Fruit fly (Drosophila melanogaster) whole organism, embryonic: ENCODE results near the gene jim.

Experiments
- Antp ChIP-seq: fragments of 200-800 bp; sonication (Bioruptor generic); optimal IDR thresholded peaks from 3 replicates; lab custom pipeline; 2016; ENCODE audit warnings: missing biosample characterization, missing genetic modification characterization
- Atf-2 ChIP-seq: fragments of 200-800 bp; sonication (Bioruptor generic); optimal IDR thresholded peaks from 2 replicates; lab custom pipeline; 2016; ENCODE audit warnings: missing biosample characterization, missing genetic modification characterization
- BEAF-32 ChIP-seq: fragments of 200-800 bp; sonication (Bioruptor generic); optimal IDR thresholded peaks from 3 replicates; lab custom pipeline; 2017; ENCODE audit warnings: missing biosample characterization, missing genetic modification characterization, mild to moderate bottlenecking, moderate library complexity, missing genetic modification reagents
- Bdp1 ChIP-seq: fragments of 200-800 bp; sonication (Bioruptor generic); optimal IDR thresholded peaks from 3 replicates; lab custom pipeline; 2016; ENCODE audit warnings: missing biosample characterization, missing genetic modification characterization
- BtbVII ChIP-seq: fragments of 200-800 bp; sonication (Bioruptor generic); optimal IDR thresholded peaks from 3 replicates; lab custom pipeline; 2017; ENCODE audit warnings: missing biosample characterization, mild to moderate bottlenecking, missing genetic modification characterization
- CG14050 ChIP-seq: fragments of 200-800 bp; sonication (Bioruptor generic); IDR thresholded peaks from 3 replicates; pipeline ENCODE4 v1.3.6; 2022; ENCODE audit warnings: missing biosample characterization, missing genetic modification characterization
- CG17328 ChIP-seq: fragments of 200-800 bp; sonication (Bioruptor generic); IDR thresholded peaks from 2 replicates; pipeline ENCODE4 v1.3.6; 2022; ENCODE audit warnings: missing biosample characterization, missing genetic modification characterization
- CG17568 ChIP-seq: fragments of 200-800 bp; sonication (Bioruptor generic); optimal IDR thresholded peaks from 2 replicates; lab custom pipeline; 2018; ENCODE audit warnings: missing biosample characterization, mild to moderate bottlenecking, missing genetic modification characterization, moderate library complexity
- CG17912 ChIP-seq: fragments of 200-800 bp; sonication (Bioruptor generic); optimal IDR thresholded peaks from 2 replicates; lab custom pipeline; 2018; ENCODE audit warnings: missing biosample characterization, mild to moderate bottlenecking, missing genetic modification characterization
- CG1792 ChIP-seq: fragments of 200-800 bp; sonication (Bioruptor generic); optimal IDR thresholded peaks from 2 replicates; lab custom pipeline; 2016; ENCODE audit warnings: missing biosample characterization, missing genetic modification characterization
- CG18764 ChIP-seq: fragments of 200-800 bp; sonication (Bioruptor generic); optimal IDR thresholded peaks from 3 replicates; lab custom pipeline; 2016; ENCODE audit warnings: missing biosample characterization, missing genetic modification characterization
- CG43689 ChIP-seq: fragments of 200-800 bp; sonication (Bioruptor generic); IDR thresholded peaks from 2 replicates; pipeline ENCODE4 v1.3.6; 2022; ENCODE audit warnings: missing biosample characterization, missing genetic modification characterization
- CG4424 ChIP-seq: fragments of 200-800 bp; sonication (Bioruptor generic); optimal IDR thresholded peaks from 3 replicates; lab custom pipeline; 2016; ENCODE audit warnings: missing biosample characterization, missing genetic modification characterization
- CG7556 ChIP-seq: fragments of 200-800 bp; sonication (Bioruptor generic); optimal IDR thresholded peaks from 2 replicates; lab custom pipeline; 2017; ENCODE audit warnings: missing biosample characterization, mild to moderate bottlenecking, missing genetic modification characterization
- CG7839 ChIP-seq: fragments of 200-800 bp; sonication (Bioruptor generic); optimal IDR thresholded peaks from 3 replicates; lab custom pipeline; 2018; ENCODE audit warnings: missing biosample characterization, mild to moderate bottlenecking, missing genetic modification characterization, moderate library complexity
- CG7987 ChIP-seq: fragments of 200-800 bp; sonication (Bioruptor generic); optimal IDR thresholded peaks from 2 replicates; lab custom pipeline; 2018; ENCODE audit warnings: missing biosample characterization, mild to moderate bottlenecking, missing genetic modification characterization, moderate library complexity
- D ChIP-seq, 2 experiments: fragments of 200-800 bp in 1 of 2; fragments of >200 bp in 1 of 2; sonication (Bioruptor generic) in 1 of 2; optimal IDR thresholded peaks; 2 replicates in 1 of 2; 3 replicates in 1 of 2; lab custom pipeline; 2017; ENCODE audit warnings: mild to moderate bottlenecking in 1 of 2, missing biosample characterization in 1 of 2, missing genetic modification characterization in 1 of 2, missing genetic modification reagents in 1 of 2
- Dll ChIP-seq: fragments of 200-800 bp; sonication (Bioruptor generic); IDR thresholded peaks from 4 replicates; pipeline ENCODE4 v1.3.6; 2022; ENCODE audit warnings: missing biosample characterization, missing genetic modification characterization; ENCODE audit not compliant: partially characterized antibody
- Dref ChIP-seq: fragments of 200-800 bp; sonication (Bioruptor generic); IDR thresholded peaks from 2 replicates; pipeline ENCODE4 v1.3.6; 2022; ENCODE audit warnings: missing biosample characterization, missing genetic modification characterization
- E2f2 ChIP-seq: fragments of 200-800 bp; sonication (Bioruptor generic); IDR thresholded peaks from 2 replicates; pipeline ENCODE4 v1.3.6; 2022; ENCODE audit warnings: missing biosample characterization, missing genetic modification characterization
- HLH54F ChIP-seq: fragments of 200-800 bp; sonication (Bioruptor generic); optimal IDR thresholded peaks from 3 replicates; lab custom pipeline; 2016; ENCODE audit warnings: missing biosample characterization, missing genetic modification characterization
- Kr ChIP-seq: fragments of 200-800 bp; sonication (Bioruptor generic); optimal IDR thresholded peaks from 2 replicates; lab custom pipeline; 2017; ENCODE audit warnings: missing biosample characterization, mild to moderate bottlenecking, missing genetic modification characterization
- Mes4 ChIP-seq: fragments of 200-800 bp; sonication (Bioruptor generic); optimal IDR thresholded peaks from 2 replicates; lab custom pipeline; 2016; ENCODE audit warnings: missing biosample characterization, missing genetic modification characterization
- NfI ChIP-seq: fragments of 200-800 bp; sonication (Bioruptor generic); optimal IDR thresholded peaks from 3 replicates; lab custom pipeline; 2018; ENCODE audit warnings: missing biosample characterization, mild to moderate bottlenecking, missing genetic modification characterization, moderate library complexity
- Optix ChIP-seq: fragments of 200-800 bp; sonication (Bioruptor generic); IDR thresholded peaks from 3 replicates; pipeline ENCODE4 v1.3.6; 2022; ENCODE audit warnings: missing biosample characterization, missing genetic modification characterization
- Sox102F ChIP-seq: fragments of 200-800 bp; sonication (Bioruptor generic); optimal IDR thresholded peaks from 2 replicates; lab custom pipeline; 2018; ENCODE audit warnings: missing biosample characterization, mild to moderate bottlenecking, missing genetic modification characterization, moderate library complexity
- ash1 ChIP-seq: fragments of 200-800 bp; sonication (Bioruptor generic); optimal IDR thresholded peaks from 2 replicates; lab custom pipeline; 2018; ENCODE audit warnings: missing biosample characterization, mild to moderate bottlenecking, missing genetic modification characterization
- bbx ChIP-seq: fragments of 200-800 bp; sonication (Bioruptor generic); IDR thresholded peaks from 2 replicates; pipeline ENCODE4 v1.3.6; 2022; ENCODE audit warnings: missing biosample characterization, missing genetic modification characterization; ENCODE audit not compliant: partially characterized antibody
- bowl ChIP-seq: fragments of 200-800 bp; sonication (Bioruptor generic); IDR thresholded peaks from 2 replicates; pipeline ENCODE4 v1.3.6; 2022; ENCODE audit warnings: missing biosample characterization, missing genetic modification characterization
- crc ChIP-seq: fragments of 200-800 bp; sonication (Bioruptor generic); optimal IDR thresholded peaks from 2 replicates; lab custom pipeline; 2016; ENCODE audit warnings: missing biosample characterization, missing genetic modification characterization
- dan ChIP-seq: fragments of 200-800 bp; sonication (Bioruptor generic); IDR thresholded peaks from 2 replicates; pipeline ENCODE4 v1.3.6; 2022; ENCODE audit warnings: missing biosample characterization, missing genetic modification characterization
- dati ChIP-seq: fragments of 200-800 bp; sonication (Bioruptor generic); IDR thresholded peaks from 2 replicates; pipeline ENCODE4 v1.3.6; 2022; ENCODE audit warnings: missing biosample characterization, missing genetic modification characterization
- fd3F ChIP-seq: fragments of 200-800 bp; sonication (Bioruptor generic); optimal IDR thresholded peaks from 2 replicates; lab custom pipeline; 2018; ENCODE audit warnings: missing biosample characterization, mild to moderate bottlenecking, missing genetic modification characterization, moderate library complexity
- grau ChIP-seq: fragments of 200-800 bp; optimal IDR thresholded peaks from 3 replicates; lab custom pipeline; 2019; ENCODE audit warnings: missing biosample characterization, mild to moderate bottlenecking, missing genetic modification characterization, moderate library complexity
- jing ChIP-seq: fragments of 200-800 bp; sonication (Bioruptor generic); optimal IDR thresholded peaks from 2 replicates; lab custom pipeline; 2018; ENCODE audit warnings: missing biosample characterization, mild to moderate bottlenecking, missing genetic modification characterization
- pb ChIP-seq: fragments of 200-800 bp; sonication (Bioruptor generic); optimal IDR thresholded peaks from 3 replicates; lab custom pipeline; 2016; ENCODE audit warnings: missing biosample characterization, missing genetic modification characterization
- pnt ChIP-seq: fragments of 200-800 bp; sonication (Bioruptor generic); optimal IDR thresholded peaks from 3 replicates; lab custom pipeline; 2016; ENCODE audit warnings: missing biosample characterization, missing genetic modification characterization
- prd ChIP-seq, 3 experiments: fragments of >200 bp in 2 of 3; fragments of 200-800 bp in 1 of 3; sonication (Bioruptor generic) in 1 of 3; optimal IDR thresholded peaks in 2 of 3; IDR thresholded peaks in 1 of 3; 2 replicates in 2 of 3; 3 replicates in 1 of 3; pipeline versions ENCODE4 v1.3.6 to Lab custom; 2017 to 2022; ENCODE audit warnings: missing biosample characterization in 1 of 3, missing genetic modification characterization in 1 of 3
- repo ChIP-seq: fragments of 200-800 bp; sonication (Bioruptor generic); optimal IDR thresholded peaks from 2 replicates; lab custom pipeline; 2016; ENCODE audit warnings: missing biosample characterization, missing genetic modification characterization
- run ChIP-seq: fragments of 200-800 bp; sonication (Bioruptor generic); optimal IDR thresholded peaks from 3 replicates; lab custom pipeline; 2018; ENCODE audit warnings: missing biosample characterization, mild to moderate bottlenecking, missing genetic modification characterization
- sens-2 ChIP-seq: fragments of 200-800 bp; sonication (Bioruptor generic); IDR thresholded peaks from 2 replicates; pipeline ENCODE4 v1.3.6; 2022; ENCODE audit warnings: missing biosample characterization, missing genetic modification characterization
- seq ChIP-seq: fragments of 200-800 bp; sonication (Bioruptor generic); IDR thresholded peaks from 2 replicates; pipeline ENCODE4 v1.3.6; 2022; ENCODE audit warnings: missing biosample characterization, missing genetic modification characterization
- slou ChIP-seq: fragments of 200-800 bp; sonication (Bioruptor generic); optimal IDR thresholded peaks from 3 replicates; lab custom pipeline; 2016; ENCODE audit warnings: missing biosample characterization, missing genetic modification characterization
- sna ChIP-seq: fragments of 200-800 bp; sonication (Bioruptor generic); IDR thresholded peaks from 2 replicates; pipeline ENCODE4 v1.3.6; 2022; ENCODE audit warnings: missing biosample characterization, missing genetic modification characterization; ENCODE audit not compliant: partially characterized antibody
- sr ChIP-seq: fragments of 200-800 bp; sonication (Bioruptor generic); IDR thresholded peaks from 3 replicates; pipeline ENCODE4 v1.3.6; 2022; ENCODE audit warnings: missing biosample characterization, missing genetic modification characterization
- toy ChIP-seq: fragments of 200-800 bp; sonication (Bioruptor generic); IDR thresholded peaks from 2 replicates; pipeline ENCODE4 v1.3.6; 2022; ENCODE audit warnings: missing biosample characterization, missing genetic modification characterization
- twi ChIP-seq: fragments of 200-800 bp; optimal IDR thresholded peaks from 2 replicates; lab custom pipeline; 2019; ENCODE audit warnings: missing biosample characterization, mild to moderate bottlenecking, missing genetic modification characterization, moderate library complexity
- yki ChIP-seq: fragments of >200 bp; optimal IDR thresholded peaks from 3 replicates; lab custom pipeline; 2018
- zen2 ChIP-seq: fragments of 200-800 bp; sonication (Bioruptor generic); IDR thresholded peaks from 3 replicates; pipeline ENCODE4 v1.3.6; 2022; ENCODE audit warnings: missing biosample characterization, missing genetic modification characterization; ENCODE audit not compliant: partially characterized antibody

The jim gene

DNA sequence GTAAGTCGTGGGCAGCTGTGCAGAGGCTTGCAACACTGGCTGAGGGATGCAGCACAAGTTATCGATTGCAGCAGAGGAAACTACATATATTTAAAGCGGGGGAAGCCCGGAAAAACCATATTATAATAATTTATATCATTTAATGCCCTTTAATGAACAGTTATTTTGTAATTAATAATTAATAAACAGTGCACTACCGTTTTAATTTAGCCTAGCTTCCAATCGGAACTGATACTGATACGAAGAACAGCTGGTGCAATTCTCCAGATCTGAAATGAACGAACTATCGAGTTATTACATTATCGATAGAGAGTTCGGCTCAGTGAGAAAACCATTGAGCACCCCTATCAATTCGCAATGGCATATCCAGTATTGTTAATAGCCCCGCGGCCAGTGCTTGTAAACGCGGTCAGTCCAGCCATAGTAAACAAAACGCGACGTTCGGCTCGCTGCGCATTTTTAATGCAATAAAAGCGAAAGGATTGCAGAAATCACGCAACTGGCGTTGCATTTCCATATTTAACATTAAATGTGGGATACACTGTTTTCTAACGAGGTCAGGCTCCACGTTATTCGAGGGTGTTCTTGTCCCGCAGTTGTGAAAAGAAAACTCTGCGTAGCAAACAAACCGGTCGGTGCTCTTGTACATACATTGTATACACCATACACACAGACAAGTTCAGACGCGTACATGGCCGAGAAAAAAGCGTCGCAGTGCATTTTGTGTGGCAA lies 93.4 kb downstream of the jim start, which contains the start of gene CG7369 (continued):
- TF ChIP-seq CG18764 (GFP tag; lab: Kevin White, UChicago) (peak; percentile 83), fd3F (GFP tag; lab: Kevin White, UChicago) (peak; percentile 82), CG14050 (peak; percentile 52; the same call in 2 of the 3 replicates), dan (GFP tag; lab: Robert Waterston, UW) (no peak), prd (optimal IDR thresholded peaks at IDR 0.05; lab: Kevin White, UChicago) (no peak), prd (GFP tag; IDR thresholded peaks at IDR 0.05; lab: Robert Waterston, UW) (peak; percentile 87), twi (tag; lab: Kevin White, UChicago) (peak; percentile 63), BtbVII (GFP tag; lab: Kevin White, UChicago) (peak; percentile 81), CG1792 (peak; percentile 67), seq (GFP tag; lab: Robert Waterston, UW) (peak; percentile 62), yki (no peak), NfI (GFP tag; lab: Kevin White, UChicago) (peak; percentile 83), CG7839 (peak; percentile 75), E2f2 (GFP tag; lab: Robert Waterston, UW) (peak; percentile 68), CG17568 (GFP tag; lab: Kevin White, UChicago) (no peak), run (tag; lab: Kevin White, UChicago) (peak; percentile 28), repo (GFP tag; lab: Kevin White, UChicago) (peak; percentile 60), Bdp1 (GFP tag; lab: Kevin White, UChicago) (peak; percentile 36), Kr (GFP tag; lab: Kevin White, UChicago) (peak; percentile 28), slou (GFP tag; lab: Kevin White, UChicago) (peak; percentile 76), Dref (GFP tag; lab: Robert Waterston, UW) (peak; percentile 71), Optix (peak; percentile 68), Dll (peak; percentile 91), CG4424 (peak; percentile 90), CG7987 (GFP tag; lab: Kevin White, UChicago) (peak; percentile 38), jing (peak; percentile 52), sens-2 (GFP tag; lab: Robert Waterston, UW) (peak; percentile 26; the same call in 1 of the 2 replicates), zen2 (GFP tag; lab: Robert Waterston, UW) (peak; percentile 34; the same call in 1 of the 3 replicates), ash1 (GFP tag; lab: Kevin White, UChicago) (no peak), Sox102F (peak; percentile 71), Atf-2 (GFP tag; lab: Kevin White, UChicago) (peak; percentile 37), bowl (GFP tag; lab: Robert Waterston, UW) (no peak), CG17912 (GFP tag; lab: Kevin White, UChicago) (no peak), sna (GFP tag; lab: Robert Waterston, UW) (peak; percentile 85), toy (peak; percentile 51; the same call in 1 of the 2 replicates), HLH54F (peak; percentile 88), CG17328 (peak; percentile 63), pnt (GFP tag; lab: Kevin White, UChicago) (peak; percentile 65), pb (GFP tag; lab: Kevin White, UChicago) (peak; percentile 54), dati (GFP tag; lab: Robert Waterston, UW) (no peak), crc (GFP tag; lab: Kevin White, UChicago) (peak; percentile 60), Mes4 (GFP tag; lab: Kevin White, UChicago) (no peak), CG43689 (GFP tag; lab: Robert Waterston, UW) (no peak), grau (tag; lab: Kevin White, UChicago) (peak; percentile 80), sr (GFP tag; lab: Robert Waterston, UW) (peak; percentile 6), CG7556 (GFP tag; lab: Kevin White, UChicago) (peak; percentile 87), Antp (GFP tag; lab: Kevin White, UChicago) (peak; percentile 85), D (optimal IDR thresholded peaks at IDR 0.05; lab: Kevin White, UChicago) (no peak), D (GFP tag; optimal IDR thresholded peaks at IDR 0.05; lab: Kevin White, UChicago) (peak; percentile 81), bbx (peak; percentile 24; the same call in 1 of the 2 replicates), BEAF-32 (GFP tag; lab: Kevin White, UChicago) (peak; percentile 91)
